Worm (Caenorhabditis elegans) whole organism, L4 larva: ENCODE measurements around the gene sfxn-1.4.

Source experiments
- ama-1 ChIP-seq: fragments of 150-350 bp; optimal IDR thresholded peaks from 2 replicates; lab custom pipeline; 2014; ENCODE audit warnings: inconsistent platforms, mixed read lengths
- lin-13 ChIP-seq: fragments of 150-350 bp; optimal IDR thresholded peaks from 2 replicates; lab custom pipeline; 2014; ENCODE audit warnings: missing biosample characterization, missing genetic modification reagents, missing genetic modification characterization
- nhr-11 ChIP-seq: fragments of 150-350 bp; optimal IDR thresholded peaks from 2 replicates; lab custom pipeline; 2014; ENCODE audit warnings: missing biosample characterization, missing genetic modification characterization
- rbr-2 ChIP-seq: sonication (generic microtip); optimal IDR thresholded peaks from 2 replicates; lab custom pipeline; 2016; ENCODE audit warnings: missing genotype, missing genetic modification characterization, missing compliant biosample characterization

- no peak for TF ChIP-seq ama-1 (lab: Kevin White, UChicago)
- TF ChIP-seq lin-13 = no peak
- peak; percentile 59 for TF ChIP-seq nhr-11 (tag; lab: Kevin White, UChicago)
- no peak for TF ChIP-seq rbr-2 (tag; lab: Kevin White, UChicago)
Measured at ce11 chrII:11713569-11713968, 32.5 kb upstream of the sfxn-1.4 start, which contains the start of gene F13D12.10.
